Fruit fly (Drosophila melanogaster): ENCODE results near the gene spi.
A peak's percentile ranks its signal among the peaks of the same experiment; 100 is the strongest.

Gene spi

DNA sequence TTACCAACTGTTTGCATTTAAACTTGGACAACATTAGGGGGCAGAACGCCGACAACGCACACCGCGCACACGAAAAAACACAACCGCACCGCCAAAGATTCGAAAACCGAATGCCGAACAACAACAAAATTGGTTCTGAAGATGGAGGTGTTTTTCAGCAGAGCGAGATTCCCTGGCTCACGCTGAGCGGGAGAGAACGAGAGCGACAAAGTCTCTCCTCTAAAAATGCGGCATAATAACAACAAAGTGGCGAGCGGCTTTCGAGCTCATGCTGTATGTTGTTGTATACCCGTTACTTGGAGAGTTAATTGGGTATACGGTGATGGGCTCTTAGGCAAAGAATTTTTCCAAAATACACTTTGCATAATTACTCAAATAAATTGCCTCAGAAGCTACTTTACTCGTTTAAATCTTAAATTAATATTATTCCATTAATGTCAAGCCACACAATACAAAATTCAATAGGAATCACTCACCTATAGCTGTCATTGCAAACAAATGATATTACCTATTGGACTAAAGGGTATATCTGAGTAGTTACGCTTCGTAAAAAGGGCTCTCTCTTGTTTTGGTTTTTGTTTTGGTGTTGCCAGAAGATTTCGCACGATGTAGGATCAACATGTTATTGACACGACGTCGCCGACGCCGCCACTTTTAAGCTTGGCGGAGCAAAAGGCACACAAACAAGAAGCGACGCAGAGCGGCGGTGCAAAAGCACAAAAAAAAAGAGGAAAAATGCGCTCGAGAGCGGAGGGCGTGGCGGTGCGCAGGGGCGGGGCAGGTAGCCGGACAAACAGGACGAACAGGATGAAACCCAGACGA lies 4.4 kb downstream of the spi start (continued):
- TF ChIP-seq CG8089 (GFP tag; optimal IDR thresholded peaks at IDR 0.05) (no peak), CG6254 (GFP tag; optimal IDR thresholded peaks at IDR 0.05) (peak; percentile 68), crp (GFP tag; optimal IDR thresholded peaks at IDR 0.05) (no peak), seq (GFP tag; IDR thresholded peaks at IDR 0.05) (no peak), Dll (GFP tag; IDR thresholded peaks at IDR 0.05; ENCODE audit: partially characterized antibody) (no peak), cwo (GFP tag; optimal IDR thresholded peaks at IDR 0.05) (peak; percentile 76), Elba2 (GFP tag; optimal IDR thresholded peaks at IDR 0.05) (peak; percentile 69), CG11723 (GFP tag; optimal IDR thresholded peaks at IDR 0.05) (peak; percentile 24), CG16815 (GFP tag; optimal IDR thresholded peaks at IDR 0.05) (peak; percentile 43), dati (GFP tag; IDR thresholded peaks at IDR 0.05) (no peak), CG14014 (GFP tag; IDR thresholded peaks at IDR 0.05) (peak; percentile 62), usp (GFP tag; optimal IDR thresholded peaks at IDR 0.05) (no peak), CG18764 (GFP tag; optimal IDR thresholded peaks at IDR 0.05) (peak; percentile 23), CG11504 (tag; optimal IDR thresholded peaks at IDR 0.05) (peak; percentile 80), cad (GFP tag; optimal IDR thresholded peaks at IDR 0.05) (no peak), prd (optimal IDR thresholded peaks at IDR 0.05) (no peak), prd (GFP tag; IDR thresholded peaks at IDR 0.05) (peak; percentile 74), CG4854 (GFP tag; optimal IDR thresholded peaks at IDR 0.05) (peak; percentile 51), tup (GFP tag; optimal IDR thresholded peaks at IDR 0.05) (peak; percentile 20), lab (GFP tag; optimal IDR thresholded peaks at IDR 0.05) (peak; percentile 81), row (GFP tag; IDR thresholded peaks at IDR 0.05) (peak; percentile 96), Hand (GFP tag; optimal IDR thresholded peaks at IDR 0.05) (peak; percentile 54), zfh1 (GFP tag; IDR thresholded peaks at IDR 0.05) (peak; percentile 64; the same call in 2 of the 3 replicates), aop (GFP tag; IDR thresholded peaks at IDR 0.05) (0 out of 2 replicates have a peak, but pooled peaks have one; percentile 42), CG13775 (GFP tag; optimal IDR thresholded peaks at IDR 0.05) (peak; percentile 74), caup (GFP tag; optimal IDR thresholded peaks at IDR 0.05; ENCODE audit: severe bottlenecking) (peak; percentile 62), CG17612 (GFP tag; IDR thresholded peaks at IDR 0.05) (peak; percentile 31; the same call in 1 of the 2 replicates), jigr1 (GFP tag; IDR thresholded peaks at IDR 0.05) (no peak), CG16779 (GFP tag; IDR thresholded peaks at IDR 0.05) (no peak), Fer1 (GFP tag; optimal IDR thresholded peaks at IDR 0.05) (peak; percentile 84), CG4617 (GFP tag; optimal IDR thresholded peaks at IDR 0.05; ENCODE audit: borderline replicate concordance) (peak; percentile 26), Sry-β (GFP tag; optimal IDR thresholded peaks at IDR 0.05) (peak; percentile 6), bcd (GFP tag; optimal IDR thresholded peaks at IDR 0.05) (peak; percentile 63), CG42726 (GFP tag; IDR thresholded peaks at IDR 0.05; ENCODE audit: partially characterized antibody) (peak; percentile 58), kah (GFP tag; optimal IDR thresholded peaks at IDR 0.05) (no peak), CG17829 (tag; optimal IDR thresholded peaks at IDR 0.05) (peak; percentile 65), Sry-δ (GFP tag; optimal IDR thresholded peaks at IDR 0.05) (peak; percentile 2), CG11695 (GFP tag; IDR thresholded peaks at IDR 0.05) (peak; percentile 55; the same call in 2 of the 3 replicates), CG10147 (GFP tag; optimal IDR thresholded peaks at IDR 0.05) (peak; percentile 57), gfzf (GFP tag; optimal IDR thresholded peaks at IDR 0.05) (no peak), so (GFP tag; IDR thresholded peaks at IDR 0.05) (0 out of 3 replicates have a peak, but pooled peaks have one; percentile 58), CG14710 (tag; optimal IDR thresholded peaks at IDR 0.05) (peak; percentile 37), CG17186 (GFP tag; optimal IDR thresholded peaks at IDR 0.05) (no peak), CG31365 (tag; optimal IDR thresholded peaks at IDR 0.05) (peak; percentile 26), Scr (GFP tag; IDR thresholded peaks at IDR 0.05; ENCODE audit: partially characterized antibody) (no peak), fd102C (GFP tag; optimal IDR thresholded peaks at IDR 0.05) (no peak), psq (GFP tag; optimal IDR thresholded peaks at IDR 0.05) (no peak), NC2β (GFP tag; optimal IDR thresholded peaks at IDR 0.05) (peak; percentile 24)
